Fruit fly (Drosophila melanogaster): Measurements from ENCODE around the gene CG33511.
A peak's percentile ranks its signal among the peaks of the same experiment; 100 is the strongest.

CG33511 gene

dm6 chr2L:21052783-21053463 is 29.4 kb downstream of the CG33511 start, which contains the start of gene Itgbn:
Itgbn (plus strand) TSS chr2L:21053033.
- peak; percentile 48 for TF ChIP-seq Mnt (GFP tag; optimal IDR thresholded peaks at IDR 0.05)
- no peak for TF ChIP-seq toe (GFP tag; optimal IDR thresholded peaks at IDR 0.05)

- TF ChIP-seq Crg-1 (GFP tag; optimal IDR thresholded peaks at IDR 0.05), result peak; percentile 33
- TF ChIP-seq CG1620 (GFP tag; optimal IDR thresholded peaks at IDR 0.05), result peak; percentile 42
- TF ChIP-seq bab1 (GFP tag; optimal IDR thresholded peaks at IDR 0.05), result peak; percentile 45
- TF ChIP-seq toe (GFP tag; optimal IDR thresholded peaks at IDR 0.05), result no peak
- TF ChIP-seq tj (GFP tag; optimal IDR thresholded peaks at IDR 0.05), result peak; percentile 63
- TF ChIP-seq CG7045 (GFP tag; optimal IDR thresholded peaks at IDR 0.05), result no peak
Observed at dm6 chr2L:21051873-21052736, 30.2 kb downstream of the CG33511 start, which contains the start of gene CG42238. CG42238 (minus strand) TSS chr2L:21052164.

- TF ChIP-seq Clk (GFP tag; optimal IDR thresholded peaks at IDR 0.05) (no peak), cic (GFP tag; optimal IDR thresholded peaks at IDR 0.05) (no peak), bab1 (GFP tag; optimal IDR thresholded peaks at IDR 0.05) (no peak), CG14711 (tag; optimal IDR thresholded peaks at IDR 0.05) (no peak), CG11617 (GFP tag; optimal IDR thresholded peaks at IDR 0.05) (no peak), tj (GFP tag; optimal IDR thresholded peaks at IDR 0.05) (no peak), toe (GFP tag; optimal IDR thresholded peaks at IDR 0.05) (no peak), ovo (GFP tag; optimal IDR thresholded peaks at IDR 0.05) (no peak), CG1620 (GFP tag; optimal IDR thresholded peaks at IDR 0.05) (no peak), CG5204 (GFP tag; optimal IDR thresholded peaks at IDR 0.05) (no peak), CG33017 (tag; optimal IDR thresholded peaks at IDR 0.05) (no peak), pad (GFP tag; optimal IDR thresholded peaks at IDR 0.05) (no peak), CG12768 (GFP tag; optimal IDR thresholded peaks at IDR 0.05) (no peak), cnc (optimal IDR thresholded peaks at IDR 0.05) (no peak), CG7045 (GFP tag; optimal IDR thresholded peaks at IDR 0.05) (no peak)
Observed at dm6 chr2L:21040719-21041118, 41.6 kb downstream of the CG33511 start.

- no peak for TF ChIP-seq CG1620 (GFP tag; optimal IDR thresholded peaks at IDR 0.05)
- no peak for TF ChIP-seq CG7101 (tag; optimal IDR thresholded peaks at IDR 0.05)
- TF ChIP-seq cnc (optimal IDR thresholded peaks at IDR 0.05), result no peak
- TF ChIP-seq Crg-1 (GFP tag; optimal IDR thresholded peaks at IDR 0.05), result no peak
- no peak for TF ChIP-seq CG14711 (tag; optimal IDR thresholded peaks at IDR 0.05)
- no peak for TF ChIP-seq Hr96 (GFP tag; optimal IDR thresholded peaks at IDR 0.05)
- no peak for TF ChIP-seq cic (GFP tag; optimal IDR thresholded peaks at IDR 0.05)
- TF ChIP-seq Mnt (GFP tag; optimal IDR thresholded peaks at IDR 0.05), result no peak
- TF ChIP-seq CG12768 (GFP tag; optimal IDR thresholded peaks at IDR 0.05), result no peak
- no peak for TF ChIP-seq Clk (GFP tag; optimal IDR thresholded peaks at IDR 0.05)
- no peak for TF ChIP-seq tj (GFP tag; optimal IDR thresholded peaks at IDR 0.05)
- no peak for TF ChIP-seq bab1 (GFP tag; optimal IDR thresholded peaks at IDR 0.05)
- no peak for TF ChIP-seq kay (GFP tag; ENCODE audit: borderline replicate concordance)
- TF ChIP-seq toe (GFP tag; optimal IDR thresholded peaks at IDR 0.05), result no peak
- TF ChIP-seq CG11617 (GFP tag; optimal IDR thresholded peaks at IDR 0.05), result no peak
- no peak for TF ChIP-seq CG7045 (GFP tag; optimal IDR thresholded peaks at IDR 0.05)
Observed at dm6 chr2L:21039569-21040159, 42.6 kb downstream of the CG33511 start.

- no peak for TF ChIP-seq Hr96 (GFP tag; optimal IDR thresholded peaks at IDR 0.05)
- TF ChIP-seq bab1 (GFP tag; optimal IDR thresholded peaks at IDR 0.05), result peak; percentile 38
Observed at dm6 chr2L:21038723-21039122, 43.6 kb downstream of the CG33511 start.

- TF ChIP-seq kay (GFP tag; ENCODE audit: borderline replicate concordance) (peak; percentile 9), pad (GFP tag; optimal IDR thresholded peaks at IDR 0.05) (no peak)
Observed at dm6 chr2L:21037723-21038122, 44.6 kb downstream of the CG33511 start.

dm6 chr2L:21035704-21036369 is 46.5 kb downstream of the CG33511 start:
- TF ChIP-seq cic (GFP tag; optimal IDR thresholded peaks at IDR 0.05) (no peak), CG5204 (GFP tag; optimal IDR thresholded peaks at IDR 0.05) (no peak), tj (GFP tag; optimal IDR thresholded peaks at IDR 0.05) (no peak), kay (GFP tag; ENCODE audit: borderline replicate concordance) (no peak), pad (GFP tag; optimal IDR thresholded peaks at IDR 0.05) (no peak), CG7045 (GFP tag; optimal IDR thresholded peaks at IDR 0.05) (no peak), cnc (optimal IDR thresholded peaks at IDR 0.05) (no peak), CG14711 (tag; optimal IDR thresholded peaks at IDR 0.05) (no peak), ovo (GFP tag; optimal IDR thresholded peaks at IDR 0.05) (no peak), CG1620 (GFP tag; optimal IDR thresholded peaks at IDR 0.05) (no peak), CG33017 (tag; optimal IDR thresholded peaks at IDR 0.05) (no peak), Crg-1 (GFP tag; optimal IDR thresholded peaks at IDR 0.05) (no peak), Hr96 (GFP tag; optimal IDR thresholded peaks at IDR 0.05) (no peak), Mnt (GFP tag; optimal IDR thresholded peaks at IDR 0.05) (no peak)
